Fruit fly (Drosophila melanogaster) whole organism, embryonic: ENCODE results near the gene CG43120.

ENCODE experiments used
- Aef1 ChIP-seq: fragments of 200-800 bp; sonication (Bioruptor generic); IDR thresholded peaks from 3 replicates; pipeline ENCODE4 v1.3.6; 2022; ENCODE audit warnings: missing biosample characterization, missing genetic modification characterization
- BtbVII ChIP-seq: fragments of 200-800 bp; sonication (Bioruptor generic); optimal IDR thresholded peaks from 3 replicates; lab custom pipeline; 2017; ENCODE audit warnings: missing biosample characterization, mild to moderate bottlenecking, missing genetic modification characterization
- CG10366 ChIP-seq: fragments of 200-800 bp; sonication (Bioruptor generic); IDR thresholded peaks from 2 replicates; pipeline ENCODE4 v1.3.6; 2022; ENCODE audit warnings: missing biosample characterization, missing genetic modification characterization
- CG11723 ChIP-seq: fragments of 200-800 bp; sonication (Bioruptor generic); optimal IDR thresholded peaks from 2 replicates; lab custom pipeline; 2017; ENCODE audit warnings: missing biosample characterization, mild to moderate bottlenecking, missing genetic modification characterization
- CG12104 ChIP-seq: fragments of 200-800 bp; sonication (Bioruptor generic); optimal IDR thresholded peaks from 3 replicates; lab custom pipeline; 2016; ENCODE audit warnings: missing biosample characterization, missing genetic modification characterization
- CG12744 ChIP-seq: fragments of 200-800 bp; sonication (Bioruptor generic); optimal IDR thresholded peaks from 2 replicates; lab custom pipeline; 2016; ENCODE audit warnings: missing biosample characterization, missing genetic modification characterization
- CG13624 ChIP-seq: fragments of 200-800 bp; sonication (Bioruptor generic); optimal IDR thresholded peaks from 2 replicates; lab custom pipeline; 2016; ENCODE audit warnings: missing biosample characterization, missing genetic modification characterization
- CG14965 ChIP-seq: fragments of 200-800 bp; sonication (Bioruptor generic); optimal IDR thresholded peaks from 2 replicates; lab custom pipeline; 2016; ENCODE audit warnings: missing biosample characterization, missing genetic modification characterization, borderline replicate concordance
- CG15514 ChIP-seq: fragments of 200-800 bp; sonication (Bioruptor generic); optimal IDR thresholded peaks from 3 replicates; lab custom pipeline; 2017; ENCODE audit warnings: missing biosample characterization, missing genetic modification characterization, mild to moderate bottlenecking, moderate library complexity, missing genetic modification reagents
- CG15601 ChIP-seq: fragments of 200-800 bp; sonication (Bioruptor generic); optimal IDR thresholded peaks from 3 replicates; lab custom pipeline; 2019; ENCODE audit warnings: missing biosample characterization, mild to moderate bottlenecking, missing genetic modification characterization, moderate library complexity
- CG15696 ChIP-seq: fragments of 200-800 bp; sonication (Bioruptor generic); optimal IDR thresholded peaks from 2 replicates; lab custom pipeline; 2019; ENCODE audit warnings: missing biosample characterization, mild to moderate bottlenecking, missing genetic modification characterization, moderate library complexity
- CG17186 ChIP-seq: fragments of 200-800 bp; sonication (Bioruptor generic); optimal IDR thresholded peaks from 3 replicates; lab custom pipeline; 2017; ENCODE audit warnings: missing biosample characterization, missing genetic modification reagents, missing genetic modification characterization
- CG17568 ChIP-seq: fragments of 200-800 bp; sonication (Bioruptor generic); optimal IDR thresholded peaks from 2 replicates; lab custom pipeline; 2018; ENCODE audit warnings: missing biosample characterization, mild to moderate bottlenecking, missing genetic modification characterization, moderate library complexity
- CG17802 ChIP-seq: fragments of 200-800 bp; sonication (Bioruptor generic); optimal IDR thresholded peaks from 2 replicates; lab custom pipeline; 2018; ENCODE audit warnings: missing biosample characterization, mild to moderate bottlenecking, missing genetic modification characterization, moderate library complexity
- CG1832 ChIP-seq: fragments of 200-800 bp; sonication (Bioruptor generic); optimal IDR thresholded peaks from 2 replicates; lab custom pipeline; 2017; ENCODE audit warnings: missing biosample characterization, mild to moderate bottlenecking, missing genetic modification characterization, inconsistent platforms
- CG18764 ChIP-seq: fragments of 200-800 bp; sonication (Bioruptor generic); optimal IDR thresholded peaks from 3 replicates; lab custom pipeline; 2016; ENCODE audit warnings: missing biosample characterization, missing genetic modification characterization
- CG2120 ChIP-seq: fragments of 200-800 bp; sonication (Bioruptor generic); optimal IDR thresholded peaks from 3 replicates; lab custom pipeline; 2016; ENCODE audit warnings: missing biosample characterization, missing genetic modification characterization
- CG33213 ChIP-seq: fragments of 200-800 bp; sonication (Bioruptor generic); optimal IDR thresholded peaks from 3 replicates; lab custom pipeline; 2016; ENCODE audit warnings: missing biosample characterization, missing genetic modification characterization
- CG33557 ChIP-seq: fragments of 200-800 bp; sonication (Bioruptor generic); optimal IDR thresholded peaks from 2 replicates; lab custom pipeline; 2019; ENCODE audit warnings: missing biosample characterization, mild to moderate bottlenecking, missing genetic modification characterization, moderate library complexity
- CG4360 ChIP-seq: fragments of 200-800 bp; sonication (Bioruptor generic); IDR thresholded peaks from 2 replicates; pipeline ENCODE4 v1.3.6; 2022; ENCODE audit warnings: missing biosample characterization, missing genetic modification characterization
- CG4404 ChIP-seq: fragments of 200-800 bp; sonication (Bioruptor generic); IDR thresholded peaks from 2 replicates; pipeline ENCODE4 v1.3.6; 2022; ENCODE audit warnings: missing biosample characterization, missing genetic modification characterization
- CG4424 ChIP-seq: fragments of 200-800 bp; sonication (Bioruptor generic); optimal IDR thresholded peaks from 3 replicates; lab custom pipeline; 2016; ENCODE audit warnings: missing biosample characterization, missing genetic modification characterization
- CG6654 ChIP-seq: fragments of 200-800 bp; sonication (Bioruptor generic); optimal IDR thresholded peaks from 2 replicates; lab custom pipeline; 2017; ENCODE audit warnings: missing biosample characterization, mild to moderate bottlenecking, missing genetic modification characterization
- CG7271 ChIP-seq: fragments of 200-800 bp; sonication (Bioruptor generic); optimal IDR thresholded peaks from 2 replicates; lab custom pipeline; 2018; ENCODE audit warnings: missing biosample characterization, mild to moderate bottlenecking, missing genetic modification characterization, moderate library complexity
- CG7839 ChIP-seq: fragments of 200-800 bp; sonication (Bioruptor generic); optimal IDR thresholded peaks from 3 replicates; lab custom pipeline; 2018; ENCODE audit warnings: missing biosample characterization, mild to moderate bottlenecking, missing genetic modification characterization, moderate library complexity
- CG7928 ChIP-seq: fragments of 200-800 bp; sonication (Bioruptor generic); optimal IDR thresholded peaks from 2 replicates; lab custom pipeline; 2017; ENCODE audit warnings: missing biosample characterization, mild to moderate bottlenecking, missing genetic modification characterization
- Dip3 ChIP-seq: fragments of 200-800 bp; sonication (Bioruptor generic); optimal IDR thresholded peaks from 3 replicates; lab custom pipeline; 2016; ENCODE audit warnings: missing biosample characterization, missing genetic modification characterization
- Doc3 ChIP-seq: fragments of 200-800 bp; sonication (Bioruptor generic); IDR thresholded peaks from 3 replicates; pipeline ENCODE4 v1.3.6; 2022; ENCODE audit warnings: missing biosample characterization, missing genetic modification characterization; ENCODE audit not compliant: partially characterized antibody
- Hey ChIP-seq: fragments of 200-800 bp; sonication (Bioruptor generic); optimal IDR thresholded peaks from 3 replicates; lab custom pipeline; 2018; ENCODE audit warnings: missing biosample characterization, mild to moderate bottlenecking, missing genetic modification characterization
- Hr3 ChIP-seq: fragments of 200-800 bp; sonication (Bioruptor generic); optimal IDR thresholded peaks from 3 replicates; lab custom pipeline; 2016; ENCODE audit warnings: missing biosample characterization, missing genetic modification characterization
- Mad ChIP-seq: fragments of 200-800 bp; sonication (Bioruptor generic); optimal IDR thresholded peaks from 2 replicates; lab custom pipeline; 2016; ENCODE audit warnings: missing biosample characterization, missing genetic modification characterization
- NC2α ChIP-seq: fragments of 200-800 bp; sonication (Bioruptor generic); optimal IDR thresholded peaks from 2 replicates; lab custom pipeline; 2016; ENCODE audit warnings: missing biosample characterization, missing genetic modification characterization
- Side ChIP-seq: fragments of 200-800 bp; sonication (Bioruptor generic); optimal IDR thresholded peaks from 2 replicates; lab custom pipeline; 2016; ENCODE audit warnings: missing biosample characterization, missing genetic modification characterization
- Sin3A ChIP-seq: fragments of >200 bp; optimal IDR thresholded peaks from 2 replicates; lab custom pipeline; 2018
- Stat92E ChIP-seq, 3 experiments: fragments of >200 bp in 2 of 3; fragments of 200-800 bp in 1 of 3; sonication (Bioruptor generic) in 1 of 3; optimal IDR thresholded peaks; 2 replicates each; lab custom pipeline; 2017 to 2019; ENCODE audit warnings: missing biosample characterization in 3 of 3, missing genetic modification characterization in 3 of 3, mild to moderate bottlenecking in 1 of 3, moderate library complexity in 1 of 3
- Tbp ChIP-seq: fragments of >200 bp; optimal IDR thresholded peaks from 2 replicates; lab custom pipeline; 2018; ENCODE audit warnings: missing biosample characterization, missing genetic modification characterization
- ac ChIP-seq: fragments of 200-800 bp; sonication (Bioruptor generic); optimal IDR thresholded peaks from 3 replicates; lab custom pipeline; 2017; ENCODE audit warnings: missing biosample characterization, mild to moderate bottlenecking, missing genetic modification characterization
- ash1 ChIP-seq: fragments of 200-800 bp; sonication (Bioruptor generic); optimal IDR thresholded peaks from 2 replicates; lab custom pipeline; 2018; ENCODE audit warnings: missing biosample characterization, mild to moderate bottlenecking, missing genetic modification characterization
- cwo ChIP-seq: fragments of 200-800 bp; sonication (Bioruptor generic); optimal IDR thresholded peaks from 3 replicates; lab custom pipeline; 2017; ENCODE audit warnings: missing biosample characterization, missing genetic modification characterization, mild to moderate bottlenecking, moderate library complexity, missing genetic modification reagents
- danr ChIP-seq: fragments of 200-800 bp; sonication (Bioruptor generic); IDR thresholded peaks from 2 replicates; pipeline ENCODE4 v1.3.6; 2022; ENCODE audit warnings: missing biosample characterization, missing genetic modification characterization
- esg ChIP-seq: fragments of 200-800 bp; sonication (Bioruptor generic); conservative IDR thresholded peaks from 2 replicates; pipeline ENCODE4 v1.3.6; 2022; ENCODE audit warnings: missing biosample characterization, missing genetic modification characterization
- gem ChIP-seq: fragments of 200-800 bp; sonication (Bioruptor generic); optimal IDR thresholded peaks from 2 replicates; lab custom pipeline; 2019; ENCODE audit warnings: missing biosample characterization, mild to moderate bottlenecking, missing genetic modification characterization, moderate library complexity
- hbn ChIP-seq: fragments of 200-800 bp; sonication (Bioruptor generic); IDR thresholded peaks from 2 replicates; pipeline ENCODE4 v1.3.6; 2022; ENCODE audit warnings: missing biosample characterization, missing genetic modification characterization; ENCODE audit not compliant: partially characterized antibody
- hth ChIP-seq: fragments of >200 bp; optimal IDR thresholded peaks from 2 replicates; lab custom pipeline; 2017; ENCODE audit warnings: inconsistent platforms
- ken ChIP-seq: fragments of 200-800 bp; sonication (Bioruptor generic); IDR thresholded peaks from 3 replicates; pipeline ENCODE4 v1.3.6; 2022; ENCODE audit warnings: missing biosample characterization, missing genetic modification characterization
- nmo ChIP-seq: fragments of 200-800 bp; sonication (Bioruptor generic); optimal IDR thresholded peaks from 2 replicates; lab custom pipeline; 2018; ENCODE audit warnings: missing biosample characterization, mild to moderate bottlenecking, missing genetic modification characterization, moderate library complexity
- sob ChIP-seq: fragments of 200-800 bp; sonication (Bioruptor generic); IDR thresholded peaks from 2 replicates; pipeline ENCODE4 v1.3.6; 2022; ENCODE audit warnings: missing biosample characterization, missing genetic modification characterization
- sr ChIP-seq: fragments of 200-800 bp; sonication (Bioruptor generic); IDR thresholded peaks from 3 replicates; pipeline ENCODE4 v1.3.6; 2022; ENCODE audit warnings: missing biosample characterization, missing genetic modification characterization
- ttk ChIP-seq: fragments of 200-800 bp; sonication (Bioruptor generic); IDR thresholded peaks from 2 replicates; pipeline ENCODE4 v2.1.2; 2022; ENCODE audit warnings: missing biosample characterization, missing genetic modification characterization
- zfh1 ChIP-seq: fragments of 200-800 bp; sonication (Bioruptor generic); IDR thresholded peaks from 3 replicates; pipeline ENCODE4 v1.3.6; 2022; ENCODE audit warnings: missing biosample characterization, missing genetic modification characterization

CG43120 gene

dm6 chr3L:14354285-14355092, 27.2 kb upstream of the CG43120 start (continued):
- TF ChIP-seq zfh1 (GFP tag; lab: Robert Waterston, UW) (no peak), CG7839 (tag; lab: Kevin White, UChicago) (no peak), Hr3 (GFP tag; lab: Kevin White, UChicago) (peak; percentile 14), CG1832 (GFP tag; lab: Kevin White, UChicago) (no peak), Aef1 (GFP tag; lab: Robert Waterston, UW) (no peak), ash1 (GFP tag; lab: Kevin White, UChicago) (no peak), CG14965 (GFP tag; lab: Kevin White, UChicago) (no peak), CG10366 (GFP tag; lab: Robert Waterston, UW) (no peak), CG12104 (GFP tag; lab: Kevin White, UChicago) (no peak), CG7271 (tag; lab: Kevin White, UChicago) (no peak), Sin3A (no peak), CG11723 (GFP tag; lab: Kevin White, UChicago) (no peak), hbn (GFP tag; lab: Robert Waterston, UW) (no peak), CG6654 (no peak), CG17568 (GFP tag; lab: Kevin White, UChicago) (peak; percentile 46), CG17802 (tag; lab: Kevin White, UChicago) (no peak), Dip3 (GFP tag; lab: Kevin White, UChicago) (no peak), CG15514 (GFP tag; lab: Kevin White, UChicago) (no peak), nmo (GFP tag; lab: Kevin White, UChicago) (no peak), sob (GFP tag; lab: Robert Waterston, UW) (no peak), danr (no peak), CG4404 (GFP tag; lab: Robert Waterston, UW) (no peak), Mad (GFP tag; lab: Kevin White, UChicago) (no peak), CG4424 (GFP tag; lab: Kevin White, UChicago) (no peak), CG18764 (GFP tag; lab: Kevin White, UChicago) (no peak), CG13624 (GFP tag; lab: Kevin White, UChicago) (no peak), CG4360 (GFP tag; lab: Robert Waterston, UW) (no peak), Stat92E (GFP tag; optimal IDR thresholded peaks at IDR 0.05; lab: Kevin White, UChicago) (no peak), gem (tag; lab: Kevin White, UChicago) (peak; percentile 35), ttk (GFP tag; lab: Robert Waterston, UW) (no peak), CG33213 (GFP tag; lab: Kevin White, UChicago) (no peak), hth (lab: Kevin White, UChicago) (no peak), Hey (tag; lab: Kevin White, UChicago) (no peak), esg (GFP tag; lab: Robert Waterston, UW) (no peak), NC2α (GFP tag; lab: Kevin White, UChicago) (no peak), CG33557 (GFP tag; lab: Kevin White, UChicago) (peak; percentile 62), ken (GFP tag; lab: Robert Waterston, UW) (no peak), Doc3 (GFP tag; lab: Robert Waterston, UW) (no peak), Side (GFP tag; lab: Kevin White, UChicago) (no peak), CG17186 (GFP tag; lab: Kevin White, UChicago) (no peak), sr (GFP tag; lab: Robert Waterston, UW) (no peak), ac (no peak), CG12744 (no peak), CG2120 (GFP tag; lab: Kevin White, UChicago) (no peak), CG15696 (tag; lab: Kevin White, UChicago) (peak; percentile 37), cwo (GFP tag; lab: Kevin White, UChicago) (peak; percentile 5), Tbp (no peak), BtbVII (GFP tag; lab: Kevin White, UChicago) (peak; percentile 45), CG7928 (GFP tag; lab: Kevin White, UChicago) (no peak), CG15601 (tag; lab: Kevin White, UChicago) (peak; percentile 50)
